Worm (Caenorhabditis elegans) whole organism, L4/young adult: ENCODE data around the gene D2063.1.
"Not testable (repeated sequence)": the region's sequence is repeated elsewhere in the genome, so short reads cannot be mapped to it uniquely, and the experiment has no call there.

Experiments
- W03F9.2 ChIP-seq: fragments of 150-350 bp; optimal IDR thresholded peaks from 2 replicates; lab custom pipeline; 2014; ENCODE audit warnings: missing biosample characterization, missing genetic modification characterization
- dao-5 ChIP-seq: sonication (generic microtip); optimal IDR thresholded peaks from 2 replicates; lab custom pipeline; 2016; ENCODE audit warnings: missing genotype, missing genetic modification characterization, moderate library complexity, missing compliant biosample characterization
- him-1 ChIP-seq: sonication (generic microtip); optimal IDR thresholded peaks from 2 replicates; lab custom pipeline; 2016; ENCODE audit warnings: missing genotype, missing genetic modification reagents, missing genetic modification characterization, missing compliant biosample characterization

D2063.1 gene

DNA sequence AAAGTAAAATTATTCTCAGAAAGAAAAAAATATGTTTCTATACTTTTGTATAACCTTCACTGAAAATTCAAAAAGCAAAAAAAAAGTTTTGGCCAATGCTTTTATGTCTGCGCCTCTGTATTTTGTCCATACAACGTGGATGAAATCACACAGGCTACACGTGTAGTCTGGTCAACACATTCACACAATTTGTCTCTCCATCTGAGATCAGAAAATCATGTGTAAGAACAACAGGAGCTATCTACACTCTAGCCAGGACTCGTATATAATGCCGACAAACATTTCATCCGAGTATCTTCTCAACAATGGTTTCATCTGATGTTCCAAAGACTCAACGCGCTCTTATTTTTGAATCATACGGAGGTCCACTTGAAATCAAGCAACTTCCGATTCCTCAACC lies at the start of gene D2063.1:
Gene D2063.1 (plus strand): TSS at position 281 of the 400 bp plus-strand sequence.
- TF ChIP-seq him-1 (tag; lab: Kevin White, UChicago) (no peak), dao-5 (tag; lab: Kevin White, UChicago) (no peak), W03F9.2 (tag; lab: Kevin White, UChicago) (no peak)

- TF ChIP-seq dao-5, W03F9.2, him-1 (tag; lab: Kevin White, UChicago): not testable (repeated sequence)
Observed at ce11 chrV:4278735-4279134, 48.2 kb upstream of the D2063.1 start, which contains the start of gene srt-20. Gene srt-20 (minus strand): TSS chrV:4278835.

DNA sequence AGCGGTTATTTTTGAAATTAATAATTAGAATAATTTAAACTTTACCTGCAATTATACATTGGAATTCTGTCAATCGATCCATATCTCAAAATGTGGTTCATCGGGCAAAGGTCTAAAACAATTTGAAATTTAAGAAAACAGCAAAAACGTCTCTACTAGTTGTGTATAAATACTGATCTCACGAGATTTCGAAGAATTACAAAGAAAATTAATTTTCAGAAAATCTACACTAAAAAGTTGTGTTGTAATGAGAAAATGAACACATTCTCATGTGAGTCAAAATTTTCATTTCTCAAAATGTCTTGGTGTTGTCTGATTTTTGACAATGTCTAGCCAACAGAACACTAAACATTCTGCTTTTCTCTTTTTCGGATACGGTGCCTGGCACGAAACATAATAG lies 45.2 kb upstream of the D2063.1 start, which contains the start of gene srt-37:
Gene srt-37 (minus strand): TSS at position 101 of the 400 bp plus-strand sequence.
- not testable (repeated sequence) for TF ChIP-seq him-1, W03F9.2, dao-5 (tag; lab: Kevin White, UChicago)

ce11 chrV:4284737-4285136 lies 42.2 kb upstream of the D2063.1 start, which contains the start of gene srt-19:
Gene srt-19 (plus strand): TSS chrV:4285037.
- not testable (repeated sequence) for TF ChIP-seq dao-5, W03F9.2, him-1 (tag; lab: Kevin White, UChicago)

ce11 chrV:4290093-4290492 lies 36.8 kb upstream of the D2063.1 start, which contains the start of gene srh-193:
Gene srh-193 (minus strand): TSS chrV:4290193.
- not testable (repeated sequence) for TF ChIP-seq him-1, dao-5, W03F9.2 (tag; lab: Kevin White, UChicago)

DNA sequence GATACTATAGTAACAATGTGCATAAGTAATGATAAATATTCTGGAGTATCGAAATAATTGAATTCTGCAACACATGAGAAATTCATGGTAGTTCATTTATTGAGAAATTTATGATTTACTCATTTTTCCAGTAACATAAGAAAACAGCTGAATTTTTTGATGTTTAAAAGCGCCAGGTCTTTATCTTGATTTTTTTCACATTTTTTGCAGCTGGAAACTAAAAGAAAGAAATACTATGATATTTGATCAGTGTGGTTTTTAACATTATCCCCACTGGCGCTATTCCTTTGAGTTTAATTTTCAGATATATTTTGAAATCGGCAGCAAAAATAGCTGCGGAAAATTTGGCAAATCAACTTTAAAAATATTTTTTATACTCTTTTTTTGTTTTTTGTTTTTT lies 33.5 kb upstream of the D2063.1 start, which contains the start of gene srh-194:
Gene srh-194 (minus strand): TSS at position 101 of the 400 bp plus-strand sequence.
- not testable (repeated sequence) for TF ChIP-seq W03F9.2, dao-5, him-1 (tag; lab: Kevin White, UChicago)

- TF ChIP-seq W03F9.2 (tag; lab: Kevin White, UChicago) (no peak), him-1 (tag; lab: Kevin White, UChicago) (no peak), dao-5 (tag; lab: Kevin White, UChicago) (no peak)
Observed at ce11 chrV:4295920-4296319, 31.0 kb upstream of the D2063.1 start, which contains the start of gene F47D2.11. Gene F47D2.11 (minus strand): TSS chrV:4296020.

ce11 chrV:4298579-4298978 lies 28.3 kb upstream of the D2063.1 start, which contains the start of gene ZC132.11:
Gene ZC132.11 (minus strand): TSS chrV:4298679.
- TF ChIP-seq him-1 (tag; lab: Kevin White, UChicago): no peak
- no peak for TF ChIP-seq W03F9.2 (tag; lab: Kevin White, UChicago)
- TF ChIP-seq dao-5 (tag; lab: Kevin White, UChicago): no peak

DNA sequence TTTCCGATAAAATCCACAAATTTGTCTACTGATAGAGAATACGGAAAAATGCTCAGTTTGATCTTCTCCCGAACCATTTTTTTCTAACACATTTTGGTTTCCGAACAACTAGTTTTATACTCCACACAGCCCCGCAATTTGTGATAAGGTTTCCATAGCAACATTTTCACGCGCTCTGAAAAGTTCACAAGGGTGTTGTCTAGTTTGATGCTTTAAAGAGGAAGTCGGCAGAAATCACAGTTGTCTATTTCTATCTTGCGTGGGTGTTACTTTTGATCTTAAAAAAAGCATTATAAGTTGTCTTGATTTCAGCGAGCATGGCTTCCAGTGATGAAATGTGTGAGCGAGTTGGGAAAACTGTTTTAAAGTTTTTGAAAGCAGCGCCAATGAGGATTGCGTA lies 27.2 kb upstream of the D2063.1 start, which contains the start of gene ZC132.3:
Gene ZC132.3 (minus strand): TSS at position 101 of the 400 bp plus-strand sequence.
- TF ChIP-seq dao-5 (tag; lab: Kevin White, UChicago): no peak
- no peak for TF ChIP-seq W03F9.2 (tag; lab: Kevin White, UChicago)
- TF ChIP-seq him-1 (tag; lab: Kevin White, UChicago): no peak

DNA sequence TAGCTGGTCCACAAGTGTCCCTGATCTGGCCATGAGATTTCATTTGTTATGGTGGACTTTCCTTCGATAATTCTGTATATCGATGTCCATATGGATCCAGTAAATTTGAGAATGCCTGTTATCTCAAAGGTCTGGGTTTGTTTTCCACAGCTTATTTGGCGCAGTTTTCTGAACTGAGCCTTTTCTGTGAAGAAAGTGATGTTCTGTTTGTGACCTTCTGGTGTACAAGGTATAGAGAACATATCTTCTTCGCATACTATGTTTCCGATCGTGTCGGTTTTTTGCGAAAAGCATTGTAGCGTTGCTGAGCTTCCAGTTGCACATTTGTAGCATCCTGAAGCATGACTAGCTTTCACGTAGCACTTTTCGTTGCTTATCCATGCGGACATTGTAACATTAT lies 24.1 kb upstream of the D2063.1 start:
- TF ChIP-seq dao-5 (tag; lab: Kevin White, UChicago): no peak
- TF ChIP-seq him-1 (tag; lab: Kevin White, UChicago): no peak
- no peak for TF ChIP-seq W03F9.2 (tag; lab: Kevin White, UChicago)

DNA sequence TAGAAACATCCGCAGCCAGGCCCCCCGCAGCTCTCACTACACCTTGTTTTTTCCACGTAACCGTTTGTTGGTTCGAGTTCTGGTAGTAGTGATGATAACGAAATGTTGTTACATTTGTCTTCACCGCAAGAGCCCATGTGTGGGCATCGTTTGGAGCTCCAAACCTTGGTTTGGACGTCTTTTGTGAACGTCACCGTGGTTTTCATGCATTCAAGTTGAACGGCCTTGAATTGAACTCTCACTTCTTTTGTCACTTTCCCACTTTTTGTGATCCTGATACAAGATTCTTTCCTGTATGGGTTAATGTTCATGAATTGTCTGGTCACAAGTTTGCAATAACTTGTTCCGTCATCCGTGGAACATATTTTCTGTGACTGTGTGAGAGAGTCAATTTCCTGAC lies 23.1 kb upstream of the D2063.1 start:
- TF ChIP-seq him-1 (tag; lab: Kevin White, UChicago) (no peak), W03F9.2 (tag; lab: Kevin White, UChicago) (no peak), dao-5 (tag; lab: Kevin White, UChicago) (no peak)

DNA sequence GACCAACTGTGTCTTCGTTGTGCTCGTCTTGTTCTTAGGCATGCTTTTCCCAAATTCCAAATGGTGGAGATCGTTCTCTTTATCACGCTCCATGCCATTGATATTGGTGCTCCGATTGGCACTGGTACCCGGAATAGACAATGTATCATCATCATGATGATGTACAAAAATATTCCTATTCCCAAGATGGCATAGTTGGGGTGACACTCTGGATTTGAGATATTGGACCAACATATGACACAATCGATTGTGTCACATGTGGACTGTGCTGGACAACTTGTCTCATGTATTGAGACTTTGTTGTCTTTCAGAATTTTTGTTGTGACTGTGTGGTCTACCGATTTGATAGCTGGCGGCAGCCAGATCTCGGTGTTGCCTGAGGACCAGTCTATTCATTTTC lies 22.7 kb upstream of the D2063.1 start:
- TF ChIP-seq him-1 (tag; lab: Kevin White, UChicago) (no peak), dao-5 (tag; lab: Kevin White, UChicago) (no peak), W03F9.2 (tag; lab: Kevin White, UChicago) (no peak)

ce11 chrV:4315057-4315456 lies 11.9 kb upstream of the D2063.1 start, which contains the start of gene srh-192:
Gene srh-192 (minus strand): TSS chrV:4315157.
- TF ChIP-seq W03F9.2 (tag; lab: Kevin White, UChicago) (no peak), him-1 (tag; lab: Kevin White, UChicago) (no peak), dao-5 (tag; lab: Kevin White, UChicago) (no peak)
